Worm (Caenorhabditis elegans) whole organism, midembryonic: ENCODE results near the gene W03F8.6.
A peak's percentile ranks its signal among the peaks of the same experiment; 100 is the strongest.

Experiments
- T22C8.4 ChIP-seq: fragments of 200-800 bp; sonication (Bioruptor generic); IDR thresholded peaks from 2 replicates; pipeline ENCODE4 v1.3.6; 2022; ENCODE audit warnings: missing genetic modification characterization, missing compliant biosample characterization
- cog-1 ChIP-seq: sonication (generic microtip); optimal IDR thresholded peaks from 2 replicates; lab custom pipeline; 2016; ENCODE audit warnings: missing genetic modification characterization, missing compliant biosample characterization
- flt-1 ChIP-seq: fragments of 200-800 bp; sonication (Bioruptor generic); IDR thresholded peaks from 2 replicates; pipeline ENCODE4 v1.3.6; 2022; ENCODE audit warnings: missing genetic modification characterization, missing compliant biosample characterization
- klf-2 ChIP-seq: fragments of 200-800 bp; sonication (Bioruptor generic); conservative IDR thresholded peaks from 2 replicates; pipeline ENCODE4 v1.3.6; 2022; ENCODE audit warnings: missing genetic modification reagents, missing genetic modification characterization, missing compliant biosample characterization
- med-1 ChIP-seq: sonication (generic microtip); optimal IDR thresholded peaks from 2 replicates; lab custom pipeline; 2017; ENCODE audit warnings: missing genetic modification characterization, mild to moderate bottlenecking, missing compliant biosample characterization, antibody characterized with exemption, missing genetic modification reagents; ENCODE audit not compliant: insufficient read depth
- ref-1 ChIP-seq: fragments of 200-800 bp; sonication (Bioruptor generic); conservative IDR thresholded peaks from 2 replicates; pipeline ENCODE4 v1.3.6; 2022; ENCODE audit warnings: missing genetic modification reagents, missing genetic modification characterization, missing compliant biosample characterization
- tab-1 ChIP-seq: fragments of 200-800 bp; sonication (Bioruptor generic); IDR thresholded peaks from 2 replicates; pipeline ENCODE4 v1.3.6; 2022; ENCODE audit warnings: missing genetic modification characterization, missing compliant biosample characterization
- ztf-23 ChIP-seq: fragments of 200-800 bp; sonication (Bioruptor generic); IDR thresholded peaks from 2 replicates; pipeline ENCODE4 v1.3.6; 2022; ENCODE audit warnings: missing genetic modification reagents, missing genetic modification characterization, missing compliant biosample characterization
- ztf-29 ChIP-seq: fragments of 200-800 bp; sonication (Bioruptor generic); IDR thresholded peaks from 2 replicates; pipeline ENCODE4 v1.3.6; 2022; ENCODE audit warnings: missing genetic modification reagents, missing genetic modification characterization, missing compliant biosample characterization

W03F8.6 gene

DNA sequence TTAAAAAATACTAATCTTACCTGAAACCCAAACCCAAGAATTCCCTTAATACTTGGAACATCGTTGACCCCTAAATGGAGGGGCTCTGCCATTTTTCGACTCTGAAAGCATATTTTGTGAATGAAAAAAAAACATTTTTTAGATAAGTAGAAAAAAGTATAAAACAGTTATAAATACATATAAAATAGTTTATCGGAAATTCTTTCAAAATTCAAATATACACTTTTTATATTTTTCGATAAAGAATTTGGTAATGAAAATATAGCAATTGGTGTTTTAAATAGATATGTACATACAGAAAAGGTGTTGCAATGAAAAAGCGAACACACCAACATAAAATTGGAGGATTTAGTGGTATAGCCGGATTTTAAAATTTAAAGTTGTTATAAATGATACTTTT, 28.7 kb upstream of the W03F8.6 start, which contains the start of gene Y59E9AL.4:
TSS of gene Y59E9AL.4 (minus strand) at position 101 of the 400 bp plus-strand sequence.
- TF ChIP-seq klf-2 (GFP tag; lab: Robert Waterston, UW) (no peak), flt-1 (GFP tag; lab: Robert Waterston, UW) (no peak), med-1 (GFP tag; lab: Kevin White, UChicago) (no peak), ztf-29 (GFP tag; lab: Robert Waterston, UW) (no peak), T22C8.4 (no peak), tab-1 (GFP tag; lab: Robert Waterston, UW) (no peak), ztf-23 (no peak), cog-1 (no peak), ref-1 (GFP tag; lab: Robert Waterston, UW) (no peak)

DNA sequence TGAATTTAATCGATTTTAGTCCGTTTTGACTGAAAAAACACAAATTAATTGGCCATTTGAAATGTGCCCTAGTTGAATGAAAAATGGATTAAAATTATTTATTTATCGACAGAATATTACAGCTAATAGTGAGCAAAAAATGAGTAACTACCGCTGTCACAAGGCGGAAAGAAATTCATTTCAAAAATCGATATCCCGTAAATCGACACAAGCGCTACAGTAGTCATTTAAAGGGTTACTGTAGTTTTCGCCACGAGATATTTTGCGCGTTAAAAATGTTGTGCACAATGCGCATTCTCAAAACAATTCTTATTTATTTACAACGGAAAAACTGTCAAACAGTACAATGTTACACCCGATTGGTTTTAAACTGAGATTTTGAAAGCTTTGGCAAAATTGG, 24.2 kb upstream of the W03F8.6 start:
- TF ChIP-seq ref-1 (GFP tag; lab: Robert Waterston, UW) (no peak), klf-2 (GFP tag; lab: Robert Waterston, UW) (no peak), ztf-23 (no peak), ztf-29 (GFP tag; lab: Robert Waterston, UW) (no peak), cog-1 (no peak), tab-1 (GFP tag; lab: Robert Waterston, UW) (no peak), med-1 (GFP tag; lab: Kevin White, UChicago) (no peak), flt-1 (GFP tag; lab: Robert Waterston, UW) (no peak), T22C8.4 (no peak)

ce11 chrIV:5209390-5209789, 23.0 kb upstream of the W03F8.6 start, which contains the start of the genes Y59E9AL.36 and nbet-1:
Gene Y59E9AL.36, minus strand, starts transcription at chrIV:5209481.
Gene nbet-1, plus strand, starts transcription at chrIV:5209501.
- no peak for TF ChIP-seq med-1 (GFP tag; lab: Kevin White, UChicago)
- no peak for TF ChIP-seq T22C8.4
- no peak for TF ChIP-seq tab-1 (GFP tag; lab: Robert Waterston, UW)
- no peak for TF ChIP-seq ref-1 (GFP tag; lab: Robert Waterston, UW)
- no peak for TF ChIP-seq ztf-23
- peak; percentile 39 for TF ChIP-seq cog-1
- TF ChIP-seq klf-2 (GFP tag; lab: Robert Waterston, UW): no peak

ce11 chrIV:5206716-5207115, 20.3 kb upstream of the W03F8.6 start:
- no peak for TF ChIP-seq ztf-29 (GFP tag; lab: Robert Waterston, UW)
- no peak for TF ChIP-seq cog-1
- no peak for TF ChIP-seq klf-2 (GFP tag; lab: Robert Waterston, UW)
- no peak for TF ChIP-seq ref-1 (GFP tag; lab: Robert Waterston, UW)
- TF ChIP-seq ztf-23: no peak
- no peak for TF ChIP-seq flt-1 (GFP tag; lab: Robert Waterston, UW)
- no peak for TF ChIP-seq T22C8.4
- no peak for TF ChIP-seq med-1 (GFP tag; lab: Kevin White, UChicago)
- no peak for TF ChIP-seq tab-1 (GFP tag; lab: Robert Waterston, UW)

DNA sequence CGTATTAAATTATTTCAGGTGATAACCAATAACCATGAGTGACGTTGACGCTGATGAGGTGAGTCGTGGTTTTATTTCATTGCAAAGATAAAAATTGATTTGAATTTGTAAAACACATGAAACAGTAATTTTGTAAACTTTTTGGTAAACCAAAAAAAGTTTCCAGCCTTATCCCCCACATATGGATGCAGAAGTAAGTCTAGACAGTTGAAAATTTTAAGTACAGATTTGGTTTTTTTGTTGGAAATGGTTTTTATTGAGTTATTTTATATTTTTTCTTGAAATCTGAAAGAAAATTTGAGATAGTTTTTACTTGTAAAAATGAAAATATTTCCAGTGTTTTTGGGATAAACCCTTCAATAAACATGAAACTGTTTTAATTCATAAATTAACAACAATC, 18.2 kb upstream of the W03F8.6 start, which contains the start of gene tni-4:
TSS of gene tni-4 (plus strand) at position 19 of the 400 bp plus-strand sequence.
- no peak for TF ChIP-seq tab-1 (GFP tag; lab: Robert Waterston, UW)
- TF ChIP-seq T22C8.4: no peak
- no peak for TF ChIP-seq ztf-23
- TF ChIP-seq flt-1 (GFP tag; lab: Robert Waterston, UW): no peak
- TF ChIP-seq ztf-29 (GFP tag; lab: Robert Waterston, UW): no peak
- no peak for TF ChIP-seq cog-1
- TF ChIP-seq klf-2 (GFP tag; lab: Robert Waterston, UW): no peak
- TF ChIP-seq med-1 (GFP tag; lab: Kevin White, UChicago): no peak
- TF ChIP-seq ref-1 (GFP tag; lab: Robert Waterston, UW): no peak

- TF ChIP-seq ztf-29 (GFP tag; lab: Robert Waterston, UW): no peak
- no peak for TF ChIP-seq med-1 (GFP tag; lab: Kevin White, UChicago)
- no peak for TF ChIP-seq tab-1 (GFP tag; lab: Robert Waterston, UW)
- no peak for TF ChIP-seq klf-2 (GFP tag; lab: Robert Waterston, UW)
- no peak for TF ChIP-seq T22C8.4
- TF ChIP-seq ref-1 (GFP tag; lab: Robert Waterston, UW): no peak
- no peak for TF ChIP-seq cog-1
- no peak for TF ChIP-seq ztf-23
Observed at ce11 chrIV:5202575-5202974, 16.2 kb upstream of the W03F8.6 start.

- TF ChIP-seq ref-1 (GFP tag; lab: Robert Waterston, UW) (no peak), cog-1 (no peak)
Observed at ce11 chrIV:5200813-5201212, 14.4 kb upstream of the W03F8.6 start.

DNA sequence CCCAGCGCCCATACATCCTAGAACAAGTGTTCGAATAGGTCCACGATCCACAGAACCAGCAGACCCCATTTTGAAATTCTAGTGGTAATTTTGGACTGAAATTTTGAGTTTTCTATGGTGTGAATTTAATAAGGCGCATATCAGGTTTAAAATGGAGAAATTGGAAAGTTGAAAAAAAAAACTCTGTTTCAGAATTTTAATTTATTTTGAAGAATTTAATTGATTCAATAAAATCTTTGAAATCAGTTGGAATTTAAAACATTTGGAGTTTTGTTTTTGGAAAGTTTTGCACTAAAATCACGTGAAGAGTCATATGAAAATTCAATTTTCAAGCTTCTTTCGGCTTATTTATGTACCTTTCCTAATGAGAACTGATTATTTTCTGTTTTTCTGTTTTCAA, 9.2 kb upstream of the W03F8.6 start, which contains the start of gene gpa-18:
TSS of gene gpa-18 (minus strand) at position 101 of the 400 bp plus-strand sequence.
- TF ChIP-seq ref-1 (GFP tag; lab: Robert Waterston, UW) (no peak), ztf-29 (GFP tag; lab: Robert Waterston, UW) (no peak), med-1 (GFP tag; lab: Kevin White, UChicago) (no peak), ztf-23 (no peak), tab-1 (GFP tag; lab: Robert Waterston, UW) (no peak)

ce11 chrIV:5188051-5188450, 1.7 kb upstream of the W03F8.6 start:
- TF ChIP-seq ztf-29 (GFP tag; lab: Robert Waterston, UW): no peak
- TF ChIP-seq ztf-23: no peak
- TF ChIP-seq klf-2 (GFP tag; lab: Robert Waterston, UW): no peak
- no peak for TF ChIP-seq T22C8.4
- TF ChIP-seq cog-1: no peak
- TF ChIP-seq med-1 (GFP tag; lab: Kevin White, UChicago): no peak
- TF ChIP-seq flt-1 (GFP tag; lab: Robert Waterston, UW): no peak
- TF ChIP-seq tab-1 (GFP tag; lab: Robert Waterston, UW): no peak
- TF ChIP-seq ref-1 (GFP tag; lab: Robert Waterston, UW): no peak

ce11 chrIV:5183755-5184166, 2.6 kb downstream of the W03F8.6 start, which contains the start of gene W03F8.4:
Gene W03F8.4, plus strand, starts transcription at chrIV:5184123.
- no peak for TF ChIP-seq klf-2 (GFP tag; lab: Robert Waterston, UW)
- TF ChIP-seq ref-1 (GFP tag; lab: Robert Waterston, UW): 0 out of 2 replicates have a peak, but pooled peaks have one; percentile 25
- TF ChIP-seq ztf-23: peak; percentile 82; the same call in 1 of the 2 replicates
- peak; percentile 87 for TF ChIP-seq cog-1
- TF ChIP-seq flt-1 (GFP tag; lab: Robert Waterston, UW): peak; percentile 87
- TF ChIP-seq med-1 (GFP tag; lab: Kevin White, UChicago): peak; percentile 16
- TF ChIP-seq T22C8.4: no peak
- TF ChIP-seq tab-1 (GFP tag; lab: Robert Waterston, UW): peak; percentile 70; the same call in 1 of the 2 replicates
